Worm (Caenorhabditis elegans) whole organism, L4/young adult: Measurements from ENCODE around the gene B0353.1.

ENCODE experiments used
- W03F9.2 ChIP-seq: fragments of 150-350 bp; optimal IDR thresholded peaks from 2 replicates; lab custom pipeline; 2014; ENCODE audit warnings: missing biosample characterization, missing genetic modification characterization
- dao-5 ChIP-seq: sonication (generic microtip); optimal IDR thresholded peaks from 2 replicates; lab custom pipeline; 2016; ENCODE audit warnings: missing genotype, missing genetic modification characterization, moderate library complexity, missing compliant biosample characterization
- him-1 ChIP-seq: sonication (generic microtip); optimal IDR thresholded peaks from 2 replicates; lab custom pipeline; 2016; ENCODE audit warnings: missing genotype, missing genetic modification reagents, missing genetic modification characterization, missing compliant biosample characterization

DNA sequence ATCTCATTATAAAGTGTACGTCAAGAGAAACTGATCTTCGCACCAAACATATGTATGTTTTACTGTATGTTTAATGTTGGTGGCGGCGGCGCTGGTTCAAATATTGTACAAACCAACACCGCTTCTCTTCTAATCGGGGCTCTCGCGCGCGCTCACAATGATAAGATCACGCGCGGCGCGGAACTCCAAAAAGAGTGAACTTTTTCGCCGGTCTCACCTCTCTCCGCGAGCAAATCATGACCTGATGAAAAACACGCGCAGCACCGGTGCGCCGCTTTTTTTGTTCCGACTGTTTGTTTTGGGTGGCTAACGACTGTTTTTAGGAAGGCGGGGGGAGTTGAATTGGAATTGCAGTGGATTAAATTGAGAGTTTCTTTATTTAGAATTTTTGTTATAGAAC, 42.4 kb upstream of the B0353.1 start:
- TF ChIP-seq him-1 (tag; lab: Kevin White, UChicago) (no peak), dao-5 (tag; lab: Kevin White, UChicago) (no peak), W03F9.2 (tag; lab: Kevin White, UChicago) (no peak)
